Worm (Caenorhabditis elegans) whole organism, young adult: ENCODE measurements around the gene grp-1.

Experiments
- ccch-3 ChIP-seq: fragments of 200-800 bp; sonication (Bioruptor generic); optimal IDR thresholded peaks from 2 replicates; lab custom pipeline; 2018; ENCODE audit warnings: mild to moderate bottlenecking, missing genetic modification characterization, missing compliant biosample characterization
- ekl-4 ChIP-seq: fragments of 200-800 bp; sonication (Bioruptor generic); IDR thresholded peaks from 2 replicates; pipeline ENCODE4 v1.3.6; 2022; ENCODE audit warnings: missing genetic modification reagents, missing genetic modification characterization, missing compliant biosample characterization
- hlh-26 ChIP-seq: fragments of 200-800 bp; sonication (Bioruptor generic); conservative IDR thresholded peaks from 2 replicates; pipeline ENCODE4 v1.3.6; 2022; ENCODE audit warnings: missing genetic modification reagents, missing genetic modification characterization, missing compliant biosample characterization
- hrde-1 ChIP-seq: sonication (generic microtip); optimal IDR thresholded peaks from 2 replicates; lab custom pipeline; 2016; ENCODE audit warnings: missing genetic modification characterization, mild to moderate bottlenecking, missing compliant biosample characterization, moderate library complexity, missing genotype, missing genetic modification reagents, borderline replicate concordance
- nfya-1 ChIP-seq: sonication (generic microtip); optimal IDR thresholded peaks from 2 replicates; lab custom pipeline; 2017; ENCODE audit warnings: antibody characterized with exemption, missing compliant biosample characterization, missing genetic modification characterization, borderline replicate concordance; ENCODE audit not compliant: insufficient read depth
- nhr-80 ChIP-seq: sonication (generic microtip); optimal IDR thresholded peaks from 2 replicates; lab custom pipeline; 2016; ENCODE audit warnings: missing genetic modification characterization, missing compliant biosample characterization
- rcor-1 ChIP-seq: fragments of 200-800 bp; sonication (Bioruptor generic); IDR thresholded peaks from 2 replicates; pipeline ENCODE4 v1.3.6; 2022; ENCODE audit warnings: missing genetic modification reagents, missing genetic modification characterization, missing compliant biosample characterization
- somi-1 ChIP-seq: fragments of 200-800 bp; sonication (Bioruptor generic); optimal IDR thresholded peaks from 2 replicates; lab custom pipeline; 2018; ENCODE audit warnings: mild to moderate bottlenecking, missing genetic modification characterization, missing compliant biosample characterization

- TF ChIP-seq hlh-26 (GFP tag; lab: Robert Waterston, UW) (no peak), hrde-1 (tag; lab: Kevin White, UChicago) (no peak), ekl-4 (no peak), nhr-80 (tag; lab: Kevin White, UChicago) (no peak), nfya-1 (tag; lab: Kevin White, UChicago) (no peak), somi-1 (GFP tag; lab: Kevin White, UChicago) (no peak), rcor-1 (GFP tag; lab: Robert Waterston, UW) (no peak), ccch-3 (GFP tag; lab: Kevin White, UChicago) (no peak)
Observed at ce11 chrIII:8080165-8080738, 5.3 kb upstream of the grp-1 start, which contains the start of the genes dcr-1 and apc-2.
